Worm (Caenorhabditis elegans): Measurements from ENCODE around the gene irld-27.

irld-27 gene

DNA sequence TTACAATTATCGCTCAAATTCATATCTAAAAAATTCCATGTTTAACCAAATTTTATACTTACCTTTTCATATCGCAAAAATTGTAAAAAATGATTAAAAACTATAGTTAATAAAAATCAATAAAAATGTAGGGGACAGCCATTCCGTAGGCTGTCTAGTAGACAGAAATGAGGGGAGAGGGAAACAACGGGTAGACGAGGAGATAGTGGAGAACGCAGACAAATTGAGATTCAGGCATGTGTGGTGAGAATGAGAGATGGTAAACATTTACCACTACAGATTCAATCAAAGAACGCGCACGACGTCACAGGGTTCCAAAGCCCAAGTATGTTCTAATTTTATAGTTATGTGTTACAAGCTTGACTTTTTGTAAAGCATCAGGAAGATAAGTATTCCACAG lies 28.6 kb upstream of the irld-27 start:
- no peak for TF ChIP-seq pes-1 (GFP tag; IDR thresholded peaks at IDR 0.05)
- TF ChIP-seq F13C5.2 (tag; optimal IDR thresholded peaks at IDR 0.05) = no peak
- no peak for TF ChIP-seq scrt-1 (GFP tag; IDR thresholded peaks at IDR 0.05)
- no peak for TF ChIP-seq aly-1 (tag; optimal IDR thresholded peaks at IDR 0.05)
- TF ChIP-seq tbx-11 (GFP tag; IDR thresholded peaks at IDR 0.05) = no peak
- no peak for TF ChIP-seq ceh-36 (tag; optimal IDR thresholded peaks at IDR 0.05)
- no peak for TF ChIP-seq hnd-1 (tag; optimal IDR thresholded peaks at IDR 0.05)
- no peak for TF ChIP-seq ama-1 (optimal IDR thresholded peaks at IDR 0.05)
- TF ChIP-seq ceh-13 (GFP tag; optimal IDR thresholded peaks at IDR 0.05) = no peak
- no peak for TF ChIP-seq hmbx-1 (tag; optimal IDR thresholded peaks at IDR 0.05)
- no peak for TF ChIP-seq hmg-4 (GFP tag; optimal IDR thresholded peaks at IDR 0.05)
- TF ChIP-seq B0310.2 (tag; optimal IDR thresholded peaks at IDR 0.05) = no peak
- TF ChIP-seq flt-1 (GFP tag; IDR thresholded peaks at IDR 0.05) = no peak
- TF ChIP-seq sea-1 (GFP tag; conservative IDR thresholded peaks at IDR 0.05) = no peak
- no peak for TF ChIP-seq tbx-37 (GFP tag; conservative IDR thresholded peaks at IDR 0.05)
- TF ChIP-seq ets-7 (tag; optimal IDR thresholded peaks at IDR 0.05) = no peak
- no peak for TF ChIP-seq tra-4 (tag; optimal IDR thresholded peaks at IDR 0.05)

DNA sequence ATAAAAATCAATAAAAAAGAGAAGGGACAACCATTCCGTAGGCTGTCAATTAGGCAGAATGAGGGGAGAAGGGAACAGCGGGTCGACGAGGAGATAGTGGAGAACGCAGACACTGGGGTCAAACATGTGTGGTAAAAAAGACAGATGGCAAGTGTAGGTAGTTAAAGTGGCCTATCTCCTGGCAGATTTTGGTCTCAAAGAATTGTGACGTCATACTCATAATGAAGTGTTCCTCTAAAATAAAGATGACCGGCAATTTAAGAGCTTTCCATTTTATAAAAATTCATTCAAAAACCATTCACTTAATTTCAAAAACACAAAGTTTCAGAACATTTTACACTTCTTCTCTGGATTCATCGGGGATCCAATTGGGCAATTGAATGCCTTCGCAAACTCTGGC lies 22.2 kb upstream of the irld-27 start:
- peak; percentile 35; the same call in 1 of the 2 replicates for TF ChIP-seq tbx-37 (GFP tag; conservative IDR thresholded peaks at IDR 0.05)

- TF ChIP-seq ama-1 (optimal IDR thresholded peaks at IDR 0.05) (no peak), ets-7 (tag; optimal IDR thresholded peaks at IDR 0.05) (no peak), scrt-1 (GFP tag; IDR thresholded peaks at IDR 0.05) (no peak), hmbx-1 (tag; optimal IDR thresholded peaks at IDR 0.05) (no peak)
These were observed 21.0 kb upstream of the irld-27 start for ce11 chrII:3310957-3311657.

DNA sequence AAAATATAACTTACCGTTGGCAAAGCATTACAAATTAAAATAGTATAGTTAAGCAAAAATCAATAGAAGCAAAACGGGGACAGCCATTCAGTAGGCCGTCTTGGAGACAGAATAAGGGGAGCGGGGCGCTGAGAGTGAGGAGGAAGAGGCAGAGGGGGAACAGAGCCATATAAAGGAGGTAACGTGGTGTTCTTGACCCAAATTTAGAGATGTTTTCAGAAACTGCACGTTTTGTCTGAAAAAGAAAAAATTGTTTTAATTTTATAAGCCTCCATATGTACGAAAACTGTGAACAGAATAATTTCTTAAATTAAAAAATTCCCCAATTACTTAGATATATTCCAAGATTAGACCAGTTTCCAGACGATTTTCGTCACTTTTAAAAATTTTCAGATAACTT lies 18.7 kb upstream of the irld-27 start, which contains the start of gene F39E9.6:
F39E9.6 (minus strand) TSS at position 101 of the 400 bp plus-strand sequence.
- TF ChIP-seq flt-1 (GFP tag; IDR thresholded peaks at IDR 0.05) = no peak
- TF ChIP-seq ceh-13 (GFP tag; optimal IDR thresholded peaks at IDR 0.05) = no peak
- TF ChIP-seq sea-1 (GFP tag; conservative IDR thresholded peaks at IDR 0.05) = no peak
- no peak for TF ChIP-seq F13C5.2 (tag; optimal IDR thresholded peaks at IDR 0.05)
- TF ChIP-seq aly-1 (tag; optimal IDR thresholded peaks at IDR 0.05) = no peak
- TF ChIP-seq ets-7 (tag; optimal IDR thresholded peaks at IDR 0.05) = no peak
- TF ChIP-seq hmg-4 (GFP tag; optimal IDR thresholded peaks at IDR 0.05) = no peak
- no peak for TF ChIP-seq hmbx-1 (tag; optimal IDR thresholded peaks at IDR 0.05)
- no peak for TF ChIP-seq ama-1 (optimal IDR thresholded peaks at IDR 0.05)
- no peak for TF ChIP-seq B0310.2 (tag; optimal IDR thresholded peaks at IDR 0.05)
- no peak for TF ChIP-seq tbx-11 (GFP tag; IDR thresholded peaks at IDR 0.05)
- TF ChIP-seq pes-1 (GFP tag; IDR thresholded peaks at IDR 0.05) = no peak
- no peak for TF ChIP-seq ceh-36 (tag; optimal IDR thresholded peaks at IDR 0.05)

ce11 chrII:3318839-3319238 lies 13.3 kb upstream of the irld-27 start:
- no peak for TF ChIP-seq flt-1 (GFP tag; IDR thresholded peaks at IDR 0.05)
- no peak for TF ChIP-seq hmg-4 (GFP tag; optimal IDR thresholded peaks at IDR 0.05)
- TF ChIP-seq tra-4 (tag; optimal IDR thresholded peaks at IDR 0.05) = no peak
- TF ChIP-seq pes-1 (GFP tag; IDR thresholded peaks at IDR 0.05) = no peak
- TF ChIP-seq sea-1 (GFP tag; conservative IDR thresholded peaks at IDR 0.05) = no peak
- TF ChIP-seq aly-1 (tag; optimal IDR thresholded peaks at IDR 0.05) = no peak
- no peak for TF ChIP-seq hnd-1 (tag; optimal IDR thresholded peaks at IDR 0.05)
- no peak for TF ChIP-seq ceh-13 (GFP tag; optimal IDR thresholded peaks at IDR 0.05)
- no peak for TF ChIP-seq tbx-11 (GFP tag; IDR thresholded peaks at IDR 0.05)
- TF ChIP-seq scrt-1 (GFP tag; IDR thresholded peaks at IDR 0.05) = no peak
- TF ChIP-seq B0310.2 (tag; optimal IDR thresholded peaks at IDR 0.05) = no peak
- no peak for TF ChIP-seq tbx-37 (GFP tag; conservative IDR thresholded peaks at IDR 0.05)
- no peak for TF ChIP-seq ceh-36 (tag; optimal IDR thresholded peaks at IDR 0.05)
- TF ChIP-seq ets-7 (tag; optimal IDR thresholded peaks at IDR 0.05) = no peak
- no peak for TF ChIP-seq ama-1 (optimal IDR thresholded peaks at IDR 0.05)
- TF ChIP-seq F13C5.2 (tag; optimal IDR thresholded peaks at IDR 0.05) = no peak
- TF ChIP-seq hmbx-1 (tag; optimal IDR thresholded peaks at IDR 0.05) = no peak

DNA sequence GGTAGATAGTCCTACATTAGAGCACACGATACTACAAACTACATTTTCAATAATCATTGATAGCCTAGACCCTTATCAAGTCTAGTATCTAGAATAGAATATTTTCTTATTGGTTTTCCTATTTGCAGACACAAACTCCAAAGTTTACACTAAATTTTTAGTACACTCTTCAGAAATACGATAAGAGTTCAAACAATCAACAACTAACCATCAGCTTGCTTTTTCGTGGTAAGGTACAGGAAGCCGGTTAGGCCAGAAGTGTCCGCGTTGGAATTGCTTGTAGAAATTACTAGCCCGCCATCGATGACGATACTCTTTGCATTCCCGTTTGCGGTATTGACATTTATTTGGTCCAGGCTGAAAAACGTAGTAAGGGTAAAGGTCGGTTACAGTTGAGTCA lies 9.9 kb upstream of the irld-27 start, which contains the start of gene Y46D2A.1:
Y46D2A.1 (plus strand) TSS at position 301 of the 400 bp plus-strand sequence.
- TF ChIP-seq tbx-11 (GFP tag; IDR thresholded peaks at IDR 0.05) (no peak), F13C5.2 (tag; optimal IDR thresholded peaks at IDR 0.05) (no peak), scrt-1 (GFP tag; IDR thresholded peaks at IDR 0.05) (no peak), ceh-36 (tag; optimal IDR thresholded peaks at IDR 0.05) (no peak), hmg-4 (GFP tag; optimal IDR thresholded peaks at IDR 0.05) (no peak)

DNA sequence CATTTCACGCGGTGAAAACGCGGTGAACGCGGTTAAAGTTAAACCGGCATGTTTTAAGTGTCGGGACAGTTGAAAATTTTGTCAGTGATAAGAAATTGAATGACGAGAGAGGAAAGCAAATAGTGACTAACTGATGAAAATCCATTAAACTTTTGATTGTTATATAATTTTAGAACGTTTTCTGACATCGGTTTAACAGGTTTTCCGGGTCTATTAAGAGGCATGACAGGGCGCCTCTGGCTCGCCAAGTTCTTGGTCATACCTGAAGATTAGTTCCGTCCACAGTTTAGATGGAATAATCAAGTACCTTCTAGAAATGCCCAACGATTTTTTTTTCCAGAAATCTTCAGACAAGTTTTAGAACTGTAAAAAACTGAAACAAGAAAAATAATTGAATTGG lies 9.0 kb upstream of the irld-27 start, which contains the start of gene Y46D2A.2:
Y46D2A.2 (minus strand) TSS at position 101 of the 400 bp plus-strand sequence.
- no peak for TF ChIP-seq aly-1 (tag; optimal IDR thresholded peaks at IDR 0.05)
- TF ChIP-seq B0310.2 (tag; optimal IDR thresholded peaks at IDR 0.05) = no peak
- no peak for TF ChIP-seq hmg-4 (GFP tag; optimal IDR thresholded peaks at IDR 0.05)
- no peak for TF ChIP-seq F13C5.2 (tag; optimal IDR thresholded peaks at IDR 0.05)
- TF ChIP-seq scrt-1 (GFP tag; IDR thresholded peaks at IDR 0.05) = no peak
- no peak for TF ChIP-seq hmbx-1 (tag; optimal IDR thresholded peaks at IDR 0.05)
- TF ChIP-seq ceh-13 (GFP tag; optimal IDR thresholded peaks at IDR 0.05) = no peak
- no peak for TF ChIP-seq flt-1 (GFP tag; IDR thresholded peaks at IDR 0.05)
- no peak for TF ChIP-seq tbx-11 (GFP tag; IDR thresholded peaks at IDR 0.05)
- TF ChIP-seq hnd-1 (tag; optimal IDR thresholded peaks at IDR 0.05) = no peak
- TF ChIP-seq sea-1 (GFP tag; conservative IDR thresholded peaks at IDR 0.05) = no peak

DNA sequence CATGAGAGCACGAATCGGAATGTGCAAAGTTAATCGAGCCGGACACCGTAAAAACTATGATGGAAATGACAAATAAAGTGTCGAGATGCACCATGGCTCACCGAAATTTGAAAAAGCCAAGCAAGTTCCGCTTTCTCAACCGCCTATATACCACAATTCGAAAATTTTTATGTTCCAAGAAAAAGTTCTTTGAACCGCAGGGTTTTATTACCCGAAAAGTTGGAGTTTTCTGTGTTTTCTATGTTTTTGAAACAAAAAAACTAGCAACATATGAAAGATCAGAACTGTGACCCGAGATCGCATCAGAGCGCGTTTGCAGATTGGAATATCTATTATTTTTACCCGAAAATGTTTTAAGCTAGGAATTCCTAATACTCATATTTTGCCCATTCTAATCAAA lies 5.0 kb upstream of the irld-27 start, which contains the start of gene Y46D2A.3:
Y46D2A.3 (minus strand) TSS at position 101 of the 400 bp plus-strand sequence.
- TF ChIP-seq ama-1 (optimal IDR thresholded peaks at IDR 0.05) = no peak
- TF ChIP-seq hmg-4 (GFP tag; optimal IDR thresholded peaks at IDR 0.05) = no peak
- TF ChIP-seq hnd-1 (tag; optimal IDR thresholded peaks at IDR 0.05) = no peak
- TF ChIP-seq ceh-36 (tag; optimal IDR thresholded peaks at IDR 0.05) = no peak
- TF ChIP-seq ceh-13 (GFP tag; optimal IDR thresholded peaks at IDR 0.05) = no peak
- TF ChIP-seq tbx-37 (GFP tag; conservative IDR thresholded peaks at IDR 0.05) = no peak
- TF ChIP-seq B0310.2 (tag; optimal IDR thresholded peaks at IDR 0.05) = no peak
- TF ChIP-seq F13C5.2 (tag; optimal IDR thresholded peaks at IDR 0.05) = no peak
- no peak for TF ChIP-seq scrt-1 (GFP tag; IDR thresholded peaks at IDR 0.05)
- no peak for TF ChIP-seq tbx-11 (GFP tag; IDR thresholded peaks at IDR 0.05)
- TF ChIP-seq ets-7 (tag; optimal IDR thresholded peaks at IDR 0.05) = no peak
- TF ChIP-seq aly-1 (tag; optimal IDR thresholded peaks at IDR 0.05) = no peak
- TF ChIP-seq flt-1 (GFP tag; IDR thresholded peaks at IDR 0.05) = no peak
- TF ChIP-seq hmbx-1 (tag; optimal IDR thresholded peaks at IDR 0.05) = no peak
- no peak for TF ChIP-seq sea-1 (GFP tag; conservative IDR thresholded peaks at IDR 0.05)

All from whole organism, early embryonic.